Fruit fly (Drosophila melanogaster): ENCODE results near the gene CG3386.
A peak's percentile ranks its signal among the peaks of the same experiment; 100 is the strongest.

Gene CG3386

dm6 chr3L:704661-705543 lies 22.6 kb upstream of the CG3386 start (continued):
- TF ChIP-seq scrt (GFP tag; optimal IDR thresholded peaks at IDR 0.05) (no peak), CG17328 (GFP tag; IDR thresholded peaks at IDR 0.05) (peak; percentile 58; the same call in 1 of the 2 replicates), Six4 (GFP tag; optimal IDR thresholded peaks at IDR 0.05) (peak; percentile 10), unc-4 (GFP tag; IDR thresholded peaks at IDR 0.05; ENCODE audit: partially characterized antibody) (no peak), ssp (GFP tag; IDR thresholded peaks at IDR 0.05) (no peak), Bgb (GFP tag; IDR thresholded peaks at IDR 0.05; ENCODE audit: partially characterized antibody) (no peak), NC2α (GFP tag; optimal IDR thresholded peaks at IDR 0.05) (no peak), mirr (GFP tag; optimal IDR thresholded peaks at IDR 0.05) (no peak), gro (GFP tag; optimal IDR thresholded peaks at IDR 0.05) (no peak), CG1647 (GFP tag; optimal IDR thresholded peaks at IDR 0.05) (no peak), sisA (GFP tag; IDR thresholded peaks at IDR 0.05) (peak; percentile 45), pnt (GFP tag; optimal IDR thresholded peaks at IDR 0.05) (no peak), CG30403 (GFP tag; optimal IDR thresholded peaks at IDR 0.05) (no peak), CG10209 (GFP tag; optimal IDR thresholded peaks at IDR 0.05) (no peak), toy (GFP tag; IDR thresholded peaks at IDR 0.05) (no peak), CG10431 (GFP tag; optimal IDR thresholded peaks at IDR 0.05) (no peak), CG2199 (GFP tag; IDR thresholded peaks at IDR 0.05) (no peak), shn (GFP tag; optimal IDR thresholded peaks at IDR 0.05) (no peak), CG17802 (tag; optimal IDR thresholded peaks at IDR 0.05) (no peak), CG4282 (GFP tag; optimal IDR thresholded peaks at IDR 0.05) (no peak), trh (GFP tag; optimal IDR thresholded peaks at IDR 0.05) (no peak), CG33213 (GFP tag; optimal IDR thresholded peaks at IDR 0.05) (no peak), CG9437 (GFP tag; optimal IDR thresholded peaks at IDR 0.05) (no peak), grau (tag; optimal IDR thresholded peaks at IDR 0.05) (peak; percentile 10), CG11696 (GFP tag; IDR thresholded peaks at IDR 0.05) (no peak), CG2202 (tag; optimal IDR thresholded peaks at IDR 0.05) (no peak), GATAe (GFP tag; conservative IDR thresholded peaks at IDR 0.05) (no peak), CG11560 (tag; IDR thresholded peaks at IDR 0.05) (0 out of 3 replicates have a peak, but pooled peaks have one; percentile 43), CG6654 (GFP tag; optimal IDR thresholded peaks at IDR 0.05) (no peak), Bdp1 (GFP tag; optimal IDR thresholded peaks at IDR 0.05) (no peak), lab (GFP tag; optimal IDR thresholded peaks at IDR 0.05) (peak; percentile 28), CG5953 (GFP tag; IDR thresholded peaks at IDR 0.05) (no peak), HLH4C (GFP tag; IDR thresholded peaks at IDR 0.05; ENCODE audit: partially characterized antibody) (no peak), CG17361 (GFP tag; IDR thresholded peaks at IDR 0.05) (peak; percentile 44; the same call in 1 of the 3 replicates), CG34224 (GFP tag; IDR thresholded peaks at IDR 0.05; ENCODE audit: partially characterized antibody) (no peak), Oli (tag; optimal IDR thresholded peaks at IDR 0.05) (no peak), Hr3 (GFP tag; optimal IDR thresholded peaks at IDR 0.05) (no peak), kay (GFP tag; optimal IDR thresholded peaks at IDR 0.05) (no peak), CG18764 (GFP tag; optimal IDR thresholded peaks at IDR 0.05) (no peak), zfh1 (GFP tag; IDR thresholded peaks at IDR 0.05) (peak; percentile 46; the same call in 2 of the 3 replicates), az2 (GFP tag; optimal IDR thresholded peaks at IDR 0.05) (peak; percentile 31), CG10979 (tag; optimal IDR thresholded peaks at IDR 0.05) (peak; percentile 23), trem (tag; optimal IDR thresholded peaks at IDR 0.05) (no peak), chinmo (GFP tag; IDR thresholded peaks at IDR 0.05; ENCODE audit: partially characterized antibody) (no peak), wor (GFP tag; IDR thresholded peaks at IDR 0.05) (0 out of 2 replicates have a peak, but pooled peaks have one; percentile 22), D19A (tag; optimal IDR thresholded peaks at IDR 0.05) (no peak), bigmax (GFP tag; optimal IDR thresholded peaks at IDR 0.05) (no peak), CG7987 (GFP tag; optimal IDR thresholded peaks at IDR 0.05) (no peak), Hey (tag; optimal IDR thresholded peaks at IDR 0.05) (no peak)
